Fruit fly (Drosophila melanogaster): Measurements from ENCODE around the gene Rat1.

Rat1 gene

DNA sequence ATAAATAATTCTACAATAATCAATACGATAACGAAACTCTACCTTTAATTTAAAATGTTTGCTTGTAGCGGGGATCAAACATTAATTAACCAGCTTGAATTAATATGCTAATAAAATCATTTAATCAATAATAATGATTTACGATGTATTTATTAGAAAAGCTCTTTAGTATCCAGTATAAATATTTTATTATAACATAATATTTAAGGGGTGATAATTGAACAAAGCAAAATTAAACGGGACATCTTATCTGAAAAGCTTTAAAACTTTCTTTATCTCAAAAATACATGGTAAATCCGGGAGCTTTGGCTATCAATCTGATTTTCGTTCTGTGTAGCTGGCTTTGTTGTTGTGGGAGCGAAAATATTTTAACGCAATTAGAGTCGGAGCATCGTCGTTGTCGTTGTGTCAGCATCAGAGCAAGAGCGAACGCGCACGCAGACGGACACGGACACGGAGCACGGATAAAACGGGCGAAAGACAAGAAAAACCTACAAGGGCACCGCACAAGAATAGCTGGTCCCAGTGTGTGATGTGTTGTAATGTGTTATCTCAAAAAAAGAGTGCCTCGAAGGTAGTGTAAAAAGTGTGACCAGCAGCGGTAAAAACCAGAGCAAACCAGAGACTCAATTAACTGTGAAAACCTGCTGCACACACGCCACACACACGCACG is 33.2 kb upstream of the Rat1 start, which contains the start of gene Nlg2 (continued):
- TF ChIP-seq CG15269 (tag; optimal IDR thresholded peaks at IDR 0.05) (peak; percentile 73), nom (GFP tag; optimal IDR thresholded peaks at IDR 0.05) (no peak), abd-A (tag; optimal IDR thresholded peaks at IDR 0.05) (no peak), Opbp (GFP tag; IDR thresholded peaks at IDR 0.05; ENCODE audit: partially characterized antibody) (no peak), croc (GFP tag; conservative IDR thresholded peaks at IDR 0.05) (no peak), ci (GFP tag; IDR thresholded peaks at IDR 0.05) (no peak), Ravus (GFP tag; IDR thresholded peaks at IDR 0.05) (no peak), chn (GFP tag; optimal IDR thresholded peaks at IDR 0.05) (no peak), CG11093 (GFP tag; IDR thresholded peaks at IDR 0.05) (no peak), CG9727 (GFP tag; optimal IDR thresholded peaks at IDR 0.05) (peak; percentile 75), crc (GFP tag; optimal IDR thresholded peaks at IDR 0.05) (no peak), sisA (GFP tag; IDR thresholded peaks at IDR 0.05) (no peak), CG30020 (tag; optimal IDR thresholded peaks at IDR 0.05) (peak; percentile 17), gfzf (GFP tag; optimal IDR thresholded peaks at IDR 0.05) (no peak), wor (GFP tag; IDR thresholded peaks at IDR 0.05) (no peak), CG3838 (GFP tag; optimal IDR thresholded peaks at IDR 0.05) (no peak), unpg (GFP tag; optimal IDR thresholded peaks at IDR 0.05) (peak; percentile 25), CG14965 (GFP tag; optimal IDR thresholded peaks at IDR 0.05; ENCODE audit: borderline replicate concordance) (no peak), CG32532 (GFP tag; IDR thresholded peaks at IDR 0.05) (no peak), corto (GFP tag; optimal IDR thresholded peaks at IDR 0.05) (no peak), Lhr (GFP tag; optimal IDR thresholded peaks at IDR 0.05) (no peak), NfI (GFP tag; optimal IDR thresholded peaks at IDR 0.05) (peak; percentile 52), CG10565 (GFP tag; optimal IDR thresholded peaks at IDR 0.05) (no peak), sob (GFP tag; IDR thresholded peaks at IDR 0.05) (no peak), slp2 (GFP tag; optimal IDR thresholded peaks at IDR 0.05) (no peak), TFAM (GFP tag; optimal IDR thresholded peaks at IDR 0.05) (no peak), dpn (GFP tag; optimal IDR thresholded peaks at IDR 0.05) (peak; percentile 3 to 40), da (GFP tag; optimal IDR thresholded peaks at IDR 0.05) (no peak), dm (GFP tag; optimal IDR thresholded peaks at IDR 0.05) (no peak), HLH3B (GFP tag; IDR thresholded peaks at IDR 0.05) (no peak), eve (GFP tag; optimal IDR thresholded peaks at IDR 0.05) (peak in 1 of 2 experiments; percentile 73), az2 (GFP tag; optimal IDR thresholded peaks at IDR 0.05) (peak; percentile 20), CG16779 (GFP tag; IDR thresholded peaks at IDR 0.05) (peak; percentile 58; the same call in 1 of the 2 replicates), CG11504 (tag; optimal IDR thresholded peaks at IDR 0.05) (peak; percentile 84), CG15514 (GFP tag; optimal IDR thresholded peaks at IDR 0.05) (peak; percentile 6), stwl (tag; optimal IDR thresholded peaks at IDR 0.05) (no peak), disco-r (GFP tag; optimal IDR thresholded peaks at IDR 0.05) (no peak), ATbp (GFP tag; optimal IDR thresholded peaks at IDR 0.05) (peak; percentile 39), ase (GFP tag; IDR thresholded peaks at IDR 0.05) (no peak), Hmr (GFP tag; optimal IDR thresholded peaks at IDR 0.05) (peak; percentile 81), ssp (GFP tag; IDR thresholded peaks at IDR 0.05) (no peak), ham (GFP tag; IDR thresholded peaks at IDR 0.05) (no peak), Asciz (GFP tag; optimal IDR thresholded peaks at IDR 0.05) (peak; percentile 54), CG10654 (GFP tag; optimal IDR thresholded peaks at IDR 0.05) (peak; percentile 31), CG4328 (GFP tag; optimal IDR thresholded peaks at IDR 0.05) (peak; percentile 47), al (GFP tag; IDR thresholded peaks at IDR 0.05) (no peak), kay (GFP tag; optimal IDR thresholded peaks at IDR 0.05) (peak; percentile 17), bigmax (GFP tag; optimal IDR thresholded peaks at IDR 0.05) (no peak), dimm (GFP tag; IDR thresholded peaks at IDR 0.05) (no peak), lab (GFP tag; optimal IDR thresholded peaks at IDR 0.05) (peak; percentile 64)
